Fruit fly (Drosophila melanogaster): ENCODE results near the gene RpL24.

dm6 chr2L:13398614-13399161 lies 3.8 kb upstream of the RpL24 start, which contains the start of the genes CG10859 and CG7110:
- TF ChIP-seq CG11617 (GFP tag; optimal IDR thresholded peaks at IDR 0.05) (peak; percentile 5), CG5204 (GFP tag; optimal IDR thresholded peaks at IDR 0.05) (no peak), tj (GFP tag; optimal IDR thresholded peaks at IDR 0.05) (no peak), CG14711 (tag; optimal IDR thresholded peaks at IDR 0.05) (peak; percentile 46), kay (GFP tag; ENCODE audit: borderline replicate concordance) (no peak), ovo (GFP tag; optimal IDR thresholded peaks at IDR 0.05) (peak; percentile 11), Clk (GFP tag; optimal IDR thresholded peaks at IDR 0.05) (no peak)
